Fruit fly (Drosophila melanogaster) whole organism, embryonic: ENCODE measurements around the gene CG42866.

ENCODE experiments used
- Atf6 ChIP-seq: fragments of 200-800 bp; sonication (Bioruptor generic); IDR thresholded peaks from 2 replicates; pipeline ENCODE4 v1.3.6; 2022; ENCODE audit warnings: missing biosample characterization, missing genetic modification characterization
- Blimp-1 ChIP-seq: fragments of 200-800 bp; sonication (Bioruptor generic); optimal IDR thresholded peaks from 3 replicates; lab custom pipeline; 2018; ENCODE audit warnings: missing biosample characterization, missing genetic modification characterization, mild to moderate bottlenecking, moderate library complexity, missing genetic modification reagents
- CG10209 ChIP-seq: fragments of 200-800 bp; sonication (Bioruptor generic); optimal IDR thresholded peaks from 3 replicates; lab custom pipeline; 2017; ENCODE audit warnings: missing biosample characterization, mild to moderate bottlenecking, missing genetic modification characterization, missing genetic modification reagents
- CG12219 ChIP-seq: fragments of 200-800 bp; sonication (Bioruptor generic); optimal IDR thresholded peaks from 3 replicates; lab custom pipeline; 2018; ENCODE audit warnings: missing biosample characterization, mild to moderate bottlenecking, missing genetic modification characterization
- CG12391 ChIP-seq: fragments of 200-800 bp; sonication (Bioruptor generic); optimal IDR thresholded peaks from 3 replicates; lab custom pipeline; 2018; ENCODE audit warnings: missing biosample characterization, mild to moderate bottlenecking, missing genetic modification characterization, moderate library complexity
- CG14050 ChIP-seq: fragments of 200-800 bp; sonication (Bioruptor generic); IDR thresholded peaks from 3 replicates; pipeline ENCODE4 v1.3.6; 2022; ENCODE audit warnings: missing biosample characterization, missing genetic modification characterization
- CG15479 ChIP-seq: fragments of 200-800 bp; sonication (Bioruptor generic); optimal IDR thresholded peaks from 3 replicates; lab custom pipeline; 2019; ENCODE audit warnings: missing biosample characterization, mild to moderate bottlenecking, missing genetic modification characterization, moderate library complexity
- CG17359 ChIP-seq: fragments of 200-800 bp; sonication (Bioruptor generic); optimal IDR thresholded peaks from 3 replicates; lab custom pipeline; 2018; ENCODE audit warnings: missing biosample characterization, mild to moderate bottlenecking, missing genetic modification characterization, moderate library complexity
- CG17385 ChIP-seq: fragments of 200-800 bp; sonication (Bioruptor generic); optimal IDR thresholded peaks from 3 replicates; lab custom pipeline; 2018; ENCODE audit warnings: missing biosample characterization, mild to moderate bottlenecking, missing genetic modification characterization
- CG18262 ChIP-seq: fragments of 200-800 bp; optimal IDR thresholded peaks from 3 replicates; lab custom pipeline; 2019; ENCODE audit warnings: missing biosample characterization, mild to moderate bottlenecking, missing genetic modification characterization, moderate library complexity
- CG18599 ChIP-seq: fragments of 200-800 bp; sonication (Bioruptor generic); optimal IDR thresholded peaks from 3 replicates; lab custom pipeline; 2017; ENCODE audit warnings: missing biosample characterization, missing genetic modification characterization, mild to moderate bottlenecking, moderate library complexity, missing genetic modification reagents
- CG18619 ChIP-seq: fragments of 200-800 bp; sonication (Bioruptor generic); optimal IDR thresholded peaks from 3 replicates; lab custom pipeline; 2017; ENCODE audit warnings: missing biosample characterization, mild to moderate bottlenecking, missing genetic modification characterization
- CG2120 ChIP-seq: fragments of 200-800 bp; sonication (Bioruptor generic); optimal IDR thresholded peaks from 3 replicates; lab custom pipeline; 2016; ENCODE audit warnings: missing biosample characterization, missing genetic modification characterization
- CG2678 ChIP-seq: fragments of 200-800 bp; sonication (Bioruptor generic); optimal IDR thresholded peaks from 3 replicates; lab custom pipeline; 2019; ENCODE audit warnings: missing biosample characterization, mild to moderate bottlenecking, missing genetic modification characterization, moderate library complexity
- CG2875 ChIP-seq: fragments of 200-800 bp; sonication (Bioruptor generic); optimal IDR thresholded peaks from 2 replicates; lab custom pipeline; 2017; ENCODE audit warnings: missing biosample characterization, mild to moderate bottlenecking, missing genetic modification characterization, missing genetic modification reagents
- CG31441 ChIP-seq: fragments of 200-800 bp; sonication (Bioruptor generic); IDR thresholded peaks from 2 replicates; pipeline ENCODE4 v1.3.6; 2022; ENCODE audit warnings: missing biosample characterization, missing genetic modification characterization
- CG3407 ChIP-seq: fragments of 200-800 bp; sonication (Bioruptor generic); optimal IDR thresholded peaks from 2 replicates; lab custom pipeline; 2018; ENCODE audit warnings: missing biosample characterization, mild to moderate bottlenecking, missing genetic modification characterization
- CG34224 ChIP-seq: fragments of 200-800 bp; sonication (Bioruptor generic); IDR thresholded peaks from 3 replicates; pipeline ENCODE4 v1.3.6; 2022; ENCODE audit warnings: missing biosample characterization, missing genetic modification characterization; ENCODE audit not compliant: partially characterized antibody
- CG3726 ChIP-seq: fragments of 200-800 bp; sonication (Bioruptor generic); IDR thresholded peaks from 3 replicates; pipeline ENCODE4, ENCODE4 v1.3.6; 2022; ENCODE audit warnings: missing biosample characterization, missing genetic modification characterization
- CG4404 ChIP-seq: fragments of 200-800 bp; sonication (Bioruptor generic); IDR thresholded peaks from 2 replicates; pipeline ENCODE4 v1.3.6; 2022; ENCODE audit warnings: missing biosample characterization, missing genetic modification characterization
- CG4820 ChIP-seq: fragments of 200-800 bp; sonication (Bioruptor generic); optimal IDR thresholded peaks from 3 replicates; lab custom pipeline; 2016; ENCODE audit warnings: missing biosample characterization, missing genetic modification characterization
- CG5180 ChIP-seq: fragments of 200-800 bp; sonication (Bioruptor generic); optimal IDR thresholded peaks from 3 replicates; lab custom pipeline; 2017; ENCODE audit warnings: missing biosample characterization, missing genetic modification characterization, mild to moderate bottlenecking, moderate library complexity, missing genetic modification reagents
- CG6689 ChIP-seq: fragments of 200-800 bp; sonication (Bioruptor generic); IDR thresholded peaks from 2 replicates; pipeline ENCODE4 v1.3.6; 2022; ENCODE audit warnings: missing biosample characterization, missing genetic modification characterization
- CG7745 ChIP-seq: fragments of 200-800 bp; sonication (Bioruptor generic); optimal IDR thresholded peaks from 2 replicates; lab custom pipeline; 2018; ENCODE audit warnings: missing biosample characterization, mild to moderate bottlenecking, missing genetic modification characterization, moderate library complexity
- CG7963 ChIP-seq: fragments of 200-800 bp; sonication (Bioruptor generic); IDR thresholded peaks from 3 replicates; pipeline ENCODE4 v1.3.6; 2022; ENCODE audit warnings: missing biosample characterization, missing genetic modification characterization; ENCODE audit not compliant: partially characterized antibody
- CG8089 ChIP-seq: fragments of 200-800 bp; sonication (Bioruptor generic); optimal IDR thresholded peaks from 3 replicates; lab custom pipeline; 2016; ENCODE audit warnings: missing biosample characterization, missing genetic modification characterization
- CG8359 ChIP-seq: fragments of 200-800 bp; sonication (Bioruptor generic); optimal IDR thresholded peaks from 2 replicates; lab custom pipeline; 2017; ENCODE audit warnings: missing biosample characterization, mild to moderate bottlenecking, missing genetic modification characterization, borderline replicate concordance
- CG9437 ChIP-seq: fragments of 200-800 bp; sonication (Bioruptor generic); optimal IDR thresholded peaks from 2 replicates; lab custom pipeline; 2018; ENCODE audit warnings: missing biosample characterization, mild to moderate bottlenecking, missing genetic modification characterization
- Eip74EF ChIP-seq, 2 experiments: fragments of 200-800 bp in 1 of 2; fragments of >200 bp in 1 of 2; sonication (Bioruptor generic) in 1 of 2; optimal IDR thresholded peaks; 2 replicates each; lab custom pipeline; 2017 to 2019; ENCODE audit warnings: missing biosample characterization in 2 of 2, missing genetic modification characterization in 2 of 2, mild to moderate bottlenecking in 1 of 2, moderate library complexity in 1 of 2
- GATAe ChIP-seq: fragments of 200-800 bp; sonication (Bioruptor generic); conservative IDR thresholded peaks from 2 replicates; pipeline ENCODE4 v1.3.6; 2022; ENCODE audit warnings: missing biosample characterization, missing genetic modification characterization
- HLH54F ChIP-seq: fragments of 200-800 bp; sonication (Bioruptor generic); optimal IDR thresholded peaks from 3 replicates; lab custom pipeline; 2016; ENCODE audit warnings: missing biosample characterization, missing genetic modification characterization
- Kr ChIP-seq: fragments of 200-800 bp; sonication (Bioruptor generic); optimal IDR thresholded peaks from 2 replicates; lab custom pipeline; 2017; ENCODE audit warnings: missing biosample characterization, mild to moderate bottlenecking, missing genetic modification characterization
- Lhr ChIP-seq: fragments of 200-800 bp; sonication (Bioruptor generic); optimal IDR thresholded peaks from 3 replicates; lab custom pipeline; 2017; ENCODE audit warnings: mild to moderate bottlenecking, missing biosample characterization, missing genetic modification reagents, missing genetic modification characterization
- Med ChIP-seq: fragments of 200-800 bp; sonication (Bioruptor generic); peaks from one replicate; lab custom pipeline; 2016; ENCODE audit warnings: missing biosample characterization, missing genetic modification characterization, mild to moderate bottlenecking, inconsistent platforms, moderate library complexity
- Mes4 ChIP-seq: fragments of 200-800 bp; sonication (Bioruptor generic); optimal IDR thresholded peaks from 2 replicates; lab custom pipeline; 2016; ENCODE audit warnings: missing biosample characterization, missing genetic modification characterization
- NC2α ChIP-seq: fragments of 200-800 bp; sonication (Bioruptor generic); optimal IDR thresholded peaks from 2 replicates; lab custom pipeline; 2016; ENCODE audit warnings: missing biosample characterization, missing genetic modification characterization
- Nf-YB ChIP-seq: fragments of 200-800 bp; sonication (Bioruptor generic); optimal IDR thresholded peaks from 3 replicates; lab custom pipeline; 2019; ENCODE audit warnings: missing biosample characterization, mild to moderate bottlenecking, missing genetic modification characterization, moderate library complexity
- Ptx1 ChIP-seq: fragments of 200-800 bp; sonication (Bioruptor generic); IDR thresholded peaks from 2 replicates; pipeline ENCODE4 v1.3.6; 2022; ENCODE audit warnings: missing biosample characterization, missing genetic modification characterization
- Xrp1 ChIP-seq: fragments of 200-800 bp; sonication (Bioruptor generic); IDR thresholded peaks from 2 replicates; pipeline ENCODE4 v1.3.6; 2022; ENCODE audit warnings: missing biosample characterization, missing genetic modification characterization
- bsh ChIP-seq, 2 experiments: fragments of 200-800 bp; sonication (Bioruptor generic); optimal IDR thresholded peaks; 2 replicates each; lab custom pipeline; 2017 to 2018; ENCODE audit warnings: mild to moderate bottlenecking in 2 of 2, missing biosample characterization in 2 of 2, missing genetic modification characterization in 2 of 2, moderate library complexity in 1 of 2
- ci ChIP-seq: fragments of 200-800 bp; sonication (Bioruptor generic); IDR thresholded peaks from 3 replicates; pipeline ENCODE4 v1.3.6; 2022; ENCODE audit warnings: missing biosample characterization, missing genetic modification characterization
- gem ChIP-seq: fragments of 200-800 bp; sonication (Bioruptor generic); optimal IDR thresholded peaks from 2 replicates; lab custom pipeline; 2019; ENCODE audit warnings: missing biosample characterization, mild to moderate bottlenecking, missing genetic modification characterization, moderate library complexity
- grn ChIP-seq: fragments of 200-800 bp; sonication (Bioruptor generic); optimal IDR thresholded peaks from 3 replicates; lab custom pipeline; 2017; ENCODE audit warnings: missing biosample characterization, missing genetic modification characterization
- nerfin-1 ChIP-seq: fragments of 200-800 bp; sonication (Bioruptor generic); optimal IDR thresholded peaks from 3 replicates; lab custom pipeline; 2019; ENCODE audit warnings: missing biosample characterization, mild to moderate bottlenecking, missing genetic modification characterization, moderate library complexity
- onecut ChIP-seq: fragments of 200-800 bp; sonication (Bioruptor generic); IDR thresholded peaks from 2 replicates; pipeline ENCODE4 v1.3.6; 2022; ENCODE audit warnings: missing biosample characterization, missing genetic modification characterization
- org-1 ChIP-seq: fragments of 200-800 bp; sonication (Bioruptor generic); optimal IDR thresholded peaks from 2 replicates; lab custom pipeline; 2017; ENCODE audit warnings: missing biosample characterization, missing genetic modification characterization
- sens ChIP-seq: fragments of 200-800 bp; sonication (Bioruptor generic); peaks from one replicate; lab custom pipeline; 2016; ENCODE audit warnings: missing biosample characterization, missing genetic modification characterization
- sima ChIP-seq: fragments of 200-800 bp; sonication (Bioruptor generic); optimal IDR thresholded peaks from 2 replicates; lab custom pipeline; 2016; ENCODE audit warnings: missing biosample characterization, missing genetic modification characterization
- stc ChIP-seq: fragments of 200-800 bp; sonication (Bioruptor generic); IDR thresholded peaks from 2 replicates; pipeline ENCODE4 v1.3.6; 2022; ENCODE audit warnings: missing biosample characterization, missing genetic modification characterization

Gene CG42866

DNA sequence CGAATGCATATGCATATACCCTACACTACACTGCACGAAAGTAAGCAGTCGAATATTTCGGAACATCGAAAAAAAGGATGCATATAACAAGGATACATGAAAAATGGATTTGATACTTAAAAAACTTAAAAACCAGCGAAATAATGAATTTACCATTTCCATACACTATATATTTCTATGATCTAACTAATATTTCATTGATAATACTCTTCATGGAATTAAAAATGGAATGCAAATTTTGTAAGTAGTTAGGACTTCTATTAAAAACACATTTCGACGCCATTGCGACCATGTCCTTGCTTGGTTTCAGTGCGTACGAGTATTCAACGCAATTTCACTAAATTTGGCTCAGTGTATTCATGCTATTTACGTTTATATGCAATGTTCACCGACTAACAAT, 40.6 kb upstream of the CG42866 start (continued):
- TF ChIP-seq onecut (GFP tag; lab: Robert Waterston, UW) = no peak
- no peak for TF ChIP-seq gem (tag; lab: Kevin White, UChicago)
- TF ChIP-seq GATAe = no peak
- TF ChIP-seq Lhr (GFP tag; lab: Kevin White, UChicago) = no peak
- TF ChIP-seq CG15479 (GFP tag; lab: Kevin White, UChicago) = no peak
- TF ChIP-seq Blimp-1 (GFP tag; lab: Kevin White, UChicago) = peak; percentile 10
- no peak for TF ChIP-seq CG7745 (tag; lab: Kevin White, UChicago)

DNA sequence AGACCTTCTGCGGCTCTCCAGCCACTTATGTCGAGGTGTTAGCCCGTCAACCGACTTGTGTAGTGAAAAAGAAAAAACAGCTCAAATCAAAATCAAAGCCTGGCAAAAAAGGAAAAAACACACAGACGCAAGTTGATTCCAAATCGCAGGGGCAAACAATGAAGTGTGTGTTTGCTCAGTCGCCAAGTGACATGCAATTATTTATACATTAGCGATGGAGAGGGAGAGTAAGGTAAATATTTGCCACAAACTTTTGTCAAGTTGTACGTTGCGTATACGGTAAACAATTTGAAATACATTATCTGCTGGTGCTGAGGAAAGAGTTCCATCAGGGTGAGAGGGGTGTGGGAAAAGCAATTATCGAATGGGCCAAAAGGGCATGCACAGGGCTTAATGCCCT, 36.7 kb upstream of the CG42866 start:
- no peak for TF ChIP-seq stc (GFP tag; lab: Robert Waterston, UW)
- TF ChIP-seq Mes4 = no peak
- TF ChIP-seq Kr = no peak
- no peak for TF ChIP-seq Atf6 (GFP tag; lab: Robert Waterston, UW)
- peak; percentile 28 for TF ChIP-seq CG18599 (GFP tag; lab: Kevin White, UChicago)
- TF ChIP-seq Ptx1 (GFP tag; lab: Robert Waterston, UW) = no peak
- TF ChIP-seq CG3407 (GFP tag; lab: Kevin White, UChicago) = peak; percentile 24
- peak; percentile 15 for TF ChIP-seq CG12219
- peak; percentile 60 for TF ChIP-seq Med (GFP tag; lab: Kevin White, UChicago)
- TF ChIP-seq CG10209 = no peak
- TF ChIP-seq CG3726 (GFP tag; lab: Robert Waterston, UW) = no peak
- peak in 1 of 2 experiments; percentile 41 for TF ChIP-seq Eip74EF (GFP tag; optimal IDR thresholded peaks at IDR 0.05; lab: Kevin White, UChicago)
- peak; percentile 31 for TF ChIP-seq nerfin-1 (tag; lab: Kevin White, UChicago)
- TF ChIP-seq grn (GFP tag; lab: Kevin White, UChicago) = no peak
- no peak for TF ChIP-seq CG34224 (GFP tag; lab: Robert Waterston, UW)
- TF ChIP-seq CG18619 (GFP tag; lab: Kevin White, UChicago) = no peak
- peak; percentile 37; the same call in 1 of the 2 replicates for TF ChIP-seq CG31441 (GFP tag; lab: Robert Waterston, UW)
- no peak for TF ChIP-seq CG14050 (GFP tag; lab: Robert Waterston, UW)
- peak; percentile 2 for TF ChIP-seq CG18262 (tag; lab: Kevin White, UChicago)
- TF ChIP-seq CG12391 = no peak
- no peak for TF ChIP-seq CG4820
- no peak for TF ChIP-seq CG17385 (GFP tag; lab: Kevin White, UChicago)
- TF ChIP-seq NC2α (GFP tag; lab: Kevin White, UChicago) = no peak
- TF ChIP-seq CG17359 = peak; percentile 50
- TF ChIP-seq CG4404 (GFP tag; lab: Robert Waterston, UW) = no peak
- no peak for TF ChIP-seq CG6689
- TF ChIP-seq CG7963 (GFP tag; lab: Robert Waterston, UW) = no peak
- peak; percentile 34 for TF ChIP-seq CG2678 (tag; lab: Kevin White, UChicago)
- TF ChIP-seq org-1 (GFP tag; lab: Kevin White, UChicago) = no peak
- peak; percentile 34 for TF ChIP-seq CG5180 (GFP tag; lab: Kevin White, UChicago)
- peak; percentile 76 for TF ChIP-seq sens
- TF ChIP-seq CG7745 (tag; lab: Kevin White, UChicago) = no peak
- TF ChIP-seq Xrp1 (GFP tag; lab: Robert Waterston, UW) = peak; percentile 37; the same call in 1 of the 2 replicates
- TF ChIP-seq CG9437 = no peak
- TF ChIP-seq CG8359 (GFP tag; lab: Kevin White, UChicago) = peak; percentile 38
- TF ChIP-seq CG2120 (GFP tag; lab: Kevin White, UChicago) = no peak
- TF ChIP-seq ci (GFP tag; lab: Robert Waterston, UW) = peak; percentile 69; the same call in 2 of the 3 replicates
- TF ChIP-seq bsh (GFP tag; optimal IDR thresholded peaks at IDR 0.05; lab: Kevin White, UChicago) = peak in 1 of 2 experiments; percentile 10
- no peak for TF ChIP-seq HLH54F (GFP tag; lab: Kevin White, UChicago)
- TF ChIP-seq CG8089 (GFP tag; lab: Kevin White, UChicago) = no peak
- no peak for TF ChIP-seq Nf-YB (GFP tag; lab: Kevin White, UChicago)
- no peak for TF ChIP-seq sima (GFP tag; lab: Kevin White, UChicago)
- peak; percentile 30 for TF ChIP-seq CG2875 (GFP tag; lab: Kevin White, UChicago)
